Fruit fly (Drosophila melanogaster): ENCODE measurements around the gene Set8.

Set8 gene

DNA sequence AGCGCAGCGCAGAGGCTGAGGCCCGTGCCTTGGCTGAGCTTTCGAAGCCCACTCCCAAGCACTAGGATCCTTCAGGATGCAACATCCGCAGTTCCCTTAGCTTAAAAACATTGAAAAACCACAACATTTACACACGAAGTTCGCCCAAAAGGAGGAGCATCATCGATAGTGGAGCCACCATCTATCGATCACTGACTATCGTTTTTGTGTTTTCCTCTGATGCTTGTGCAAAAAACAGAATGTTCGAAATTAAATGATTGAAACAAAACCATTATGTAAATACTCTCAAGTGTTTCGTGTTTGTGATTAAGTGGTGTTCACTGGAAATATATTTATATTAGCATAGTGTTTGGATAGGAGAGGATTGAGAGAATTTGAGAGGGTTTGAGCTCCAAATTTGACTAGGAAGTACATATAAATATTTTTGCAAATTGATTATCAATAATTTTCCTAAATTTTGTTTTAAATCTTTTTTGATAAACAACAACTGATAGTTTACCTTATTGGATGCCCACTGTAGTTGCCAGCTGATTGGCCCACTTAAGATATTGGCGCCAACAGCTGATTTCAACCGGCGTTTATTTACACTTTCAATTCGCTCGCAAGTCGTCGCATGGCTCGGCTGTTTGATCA, 11.8 kb downstream of the Set8 start, which contains the start of gene spn-B (continued):
- peak; percentile 77 for TF ChIP-seq Xrp1 (GFP tag; IDR thresholded peaks at IDR 0.05)
- TF ChIP-seq dimm (GFP tag; IDR thresholded peaks at IDR 0.05), result no peak
- TF ChIP-seq jumu (GFP tag; optimal IDR thresholded peaks at IDR 0.05), result peak; percentile 43
- TF ChIP-seq Usf (GFP tag; optimal IDR thresholded peaks at IDR 0.05), result peak; percentile 25
- TF ChIP-seq CG15514 (GFP tag; optimal IDR thresholded peaks at IDR 0.05), result peak; percentile 61
- peak; percentile 65 for TF ChIP-seq chn (GFP tag; optimal IDR thresholded peaks at IDR 0.05)
- TF ChIP-seq gt (GFP tag; IDR thresholded peaks at IDR 0.05), result no peak
- peak; percentile 70 for TF ChIP-seq Ssrp (tag; optimal IDR thresholded peaks at IDR 0.05)
- no peak for TF ChIP-seq da (GFP tag; optimal IDR thresholded peaks at IDR 0.05)
- TF ChIP-seq dmrt11E (tag; optimal IDR thresholded peaks at IDR 0.05), result peak; percentile 77
- no peak for TF ChIP-seq CG10565 (GFP tag; optimal IDR thresholded peaks at IDR 0.05)
- TF ChIP-seq cwo (GFP tag; optimal IDR thresholded peaks at IDR 0.05), result peak; percentile 66
- peak; percentile 40 for TF ChIP-seq exex (tag; optimal IDR thresholded peaks at IDR 0.05)
- TF ChIP-seq C15 (GFP tag; IDR thresholded peaks at IDR 0.05), result no peak
- TF ChIP-seq CG18011 (GFP tag; optimal IDR thresholded peaks at IDR 0.05), result peak; percentile 43
- peak; percentile 57 for TF ChIP-seq CG18619 (GFP tag; optimal IDR thresholded peaks at IDR 0.05)
- TF ChIP-seq chinmo (GFP tag; IDR thresholded peaks at IDR 0.05; ENCODE audit: partially characterized antibody), result no peak
- 0 out of 3 replicates have a peak, but pooled peaks have one; percentile 37 for TF ChIP-seq Doc3 (GFP tag; IDR thresholded peaks at IDR 0.05; ENCODE audit: partially characterized antibody)
- peak; percentile 81 for TF ChIP-seq Meics (GFP tag; optimal IDR thresholded peaks at IDR 0.05)
- no peak for TF ChIP-seq CG16779 (GFP tag; IDR thresholded peaks at IDR 0.05)
- peak; percentile 39; the same call in 1 of the 2 replicates for TF ChIP-seq CG31224 (GFP tag; IDR thresholded peaks at IDR 0.05)
- peak; percentile 51 for TF ChIP-seq pros (GFP tag; optimal IDR thresholded peaks at IDR 0.05)
- no peak for TF ChIP-seq CG17912 (GFP tag; optimal IDR thresholded peaks at IDR 0.05)
- TF ChIP-seq rib (GFP tag; IDR thresholded peaks at IDR 0.05), result peak; percentile 15; the same call in 1 of the 2 replicates
- no peak for TF ChIP-seq eve (GFP tag; optimal IDR thresholded peaks at IDR 0.05)
- TF ChIP-seq sqz (GFP tag; optimal IDR thresholded peaks at IDR 0.05), result peak; percentile 73
- TF ChIP-seq CG11085 (GFP tag; IDR thresholded peaks at IDR 0.05), result 0 out of 2 replicates have a peak, but pooled peaks have one; percentile 50
- peak; percentile 39 for TF ChIP-seq grn (GFP tag; optimal IDR thresholded peaks at IDR 0.05)
- peak; percentile 76 for TF ChIP-seq Hr3 (GFP tag; optimal IDR thresholded peaks at IDR 0.05)
- TF ChIP-seq Sry-β (GFP tag; optimal IDR thresholded peaks at IDR 0.05), result no peak
- peak; percentile 13 for TF ChIP-seq Lhr (GFP tag; optimal IDR thresholded peaks at IDR 0.05)
- TF ChIP-seq CG4282 (GFP tag; optimal IDR thresholded peaks at IDR 0.05), result no peak
- peak; percentile 63 for TF ChIP-seq CG13123 (GFP tag; optimal IDR thresholded peaks at IDR 0.05)
- peak; percentile 58 for TF ChIP-seq mam (GFP tag; optimal IDR thresholded peaks at IDR 0.05)
- TF ChIP-seq disco-r (GFP tag; optimal IDR thresholded peaks at IDR 0.05), result peak; percentile 22
- peak; percentile 41; the same call in 1 of the 2 replicates for TF ChIP-seq amos (GFP tag; IDR thresholded peaks at IDR 0.05; ENCODE audit: partially characterized antibody)
- peak; percentile 50; the same call in 1 of the 2 replicates for TF ChIP-seq CG7372 (GFP tag; IDR thresholded peaks at IDR 0.05)
- no peak for TF ChIP-seq CG11398 (GFP tag; optimal IDR thresholded peaks at IDR 0.05)
- peak; percentile 65; the same call in 1 of the 3 replicates for TF ChIP-seq otp (GFP tag; IDR thresholded peaks at IDR 0.05)
- peak; percentile 30 for TF ChIP-seq CG6654 (GFP tag; optimal IDR thresholded peaks at IDR 0.05)
- peak; percentile 43 for TF ChIP-seq CG8359 (GFP tag; optimal IDR thresholded peaks at IDR 0.05; ENCODE audit: borderline replicate concordance)
- peak; percentile 72; the same call in 2 of the 3 replicates for TF ChIP-seq zfh1 (GFP tag; IDR thresholded peaks at IDR 0.05)
- TF ChIP-seq CG2199 (GFP tag; IDR thresholded peaks at IDR 0.05), result no peak
- peak; percentile 64 for TF ChIP-seq nom (GFP tag; optimal IDR thresholded peaks at IDR 0.05)
- no peak for TF ChIP-seq tna (GFP tag; IDR thresholded peaks at IDR 0.05; ENCODE audit: partially characterized antibody)
- TF ChIP-seq tio (GFP tag; optimal IDR thresholded peaks at IDR 0.05), result no peak
- TF ChIP-seq CG14710 (tag; optimal IDR thresholded peaks at IDR 0.05), result peak; percentile 76
- peak; percentile 76 for TF ChIP-seq caup (GFP tag; optimal IDR thresholded peaks at IDR 0.05; ENCODE audit: severe bottlenecking)
- no peak for TF ChIP-seq mirr (GFP tag; optimal IDR thresholded peaks at IDR 0.05)

All from whole organism, embryonic.